Fruit fly (Drosophila melanogaster): ENCODE data around the gene Ror.

Gene Ror

dm6 chr2L:10220010-10220409, 31.6 kb upstream of the Ror start:
- TF ChIP-seq rn (GFP tag; IDR thresholded peaks at IDR 0.05) (no peak), CG4496 (GFP tag; IDR thresholded peaks at IDR 0.05) (no peak), CG8301 (tag; optimal IDR thresholded peaks at IDR 0.05) (no peak), CG14655 (GFP tag; optimal IDR thresholded peaks at IDR 0.05) (no peak), Pif1B (GFP tag; optimal IDR thresholded peaks at IDR 0.05) (no peak), Pif1A (GFP tag; optimal IDR thresholded peaks at IDR 0.05) (no peak), CG32121 (GFP tag; IDR thresholded peaks at IDR 0.05) (no peak)

dm6 chr2L:10220501-10221386, 30.9 kb upstream of the Ror start, which contains the start of the genes Npc1a and Prosalpha6:
Npc1a (minus strand) TSS chr2L:10221216.
Prosalpha6 (plus strand) TSS chr2L:10221351.
- TF ChIP-seq Snoo (tag; optimal IDR thresholded peaks at IDR 0.05) (no peak), CG15710 (tag; optimal IDR thresholded peaks at IDR 0.05) (peak; percentile 31)

dm6 chr2L:10221387-10221705, 30.3 kb upstream of the Ror start:
- no peak for TF ChIP-seq D1 (tag; optimal IDR thresholded peaks at IDR 0.05)
- TF ChIP-seq CG14655 (GFP tag; optimal IDR thresholded peaks at IDR 0.05): no peak
- TF ChIP-seq Snoo (tag; optimal IDR thresholded peaks at IDR 0.05): no peak
- no peak for TF ChIP-seq CG34367 (tag; optimal IDR thresholded peaks at IDR 0.05)
- TF ChIP-seq CG8301 (tag; optimal IDR thresholded peaks at IDR 0.05): no peak
- TF ChIP-seq CG9948 (tag; optimal IDR thresholded peaks at IDR 0.05): no peak
- no peak for TF ChIP-seq Pif1A (GFP tag; optimal IDR thresholded peaks at IDR 0.05)
- no peak for TF ChIP-seq CG32121 (GFP tag; IDR thresholded peaks at IDR 0.05)
- no peak for TF ChIP-seq rn (GFP tag; IDR thresholded peaks at IDR 0.05)
- no peak for TF ChIP-seq gl (tag; optimal IDR thresholded peaks at IDR 0.05)
- no peak for TF ChIP-seq fd96Ca (GFP tag; IDR thresholded peaks at IDR 0.05)
- TF ChIP-seq CG17806 (tag; optimal IDR thresholded peaks at IDR 0.05): no peak
- no peak for TF ChIP-seq CG12605 (GFP tag; IDR thresholded peaks at IDR 0.05)
- no peak for TF ChIP-seq EcR (GFP tag; optimal IDR thresholded peaks at IDR 0.05)
- no peak for TF ChIP-seq CG4496 (GFP tag; IDR thresholded peaks at IDR 0.05)
- TF ChIP-seq Ets98B (GFP tag; IDR thresholded peaks at IDR 0.05): no peak
- no peak for TF ChIP-seq CG13204 (GFP tag; optimal IDR thresholded peaks at IDR 0.05)
- TF ChIP-seq Pif1B (GFP tag; optimal IDR thresholded peaks at IDR 0.05): no peak
- TF ChIP-seq CG8159 (tag; optimal IDR thresholded peaks at IDR 0.05): no peak

dm6 chr2L:10222550-10223231, 29.0 kb upstream of the Ror start, which contains the start of gene Bcs1:
Bcs1 (plus strand) TSS chr2L:10222657.
- TF ChIP-seq CG34367 (tag; optimal IDR thresholded peaks at IDR 0.05) (no peak), CG8159 (tag; optimal IDR thresholded peaks at IDR 0.05) (no peak), EcR (GFP tag; optimal IDR thresholded peaks at IDR 0.05) (no peak), CG32121 (GFP tag; IDR thresholded peaks at IDR 0.05) (no peak), D1 (tag; optimal IDR thresholded peaks at IDR 0.05) (peak; percentile 25), Pif1A (GFP tag; optimal IDR thresholded peaks at IDR 0.05) (no peak)

DNA sequence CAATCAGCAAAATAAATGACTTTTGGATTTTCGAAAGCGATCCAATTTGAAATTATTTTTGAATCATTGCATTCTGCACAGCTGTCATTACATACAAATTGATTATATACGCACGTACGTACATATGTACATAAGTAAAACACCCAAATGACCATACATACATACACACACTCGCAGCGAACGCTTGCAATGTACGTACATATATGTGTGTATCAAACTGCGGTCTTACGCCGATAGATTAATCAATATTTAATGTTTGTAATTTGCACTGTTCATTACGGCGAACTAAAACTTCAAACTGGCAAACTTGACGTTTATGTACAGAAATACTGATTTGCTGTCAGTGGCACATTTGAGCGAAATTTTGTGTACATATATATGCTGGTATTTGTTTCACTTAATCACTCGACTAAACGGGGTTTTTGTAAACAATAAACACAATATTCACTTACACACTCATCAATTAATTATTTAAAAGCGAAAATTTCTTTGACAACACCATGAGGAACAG, 25.4 kb upstream of the Ror start:
- TF ChIP-seq CG14655 (GFP tag; optimal IDR thresholded peaks at IDR 0.05): no peak
- TF ChIP-seq CG4496 (GFP tag; IDR thresholded peaks at IDR 0.05): no peak
- no peak for TF ChIP-seq gl (tag; optimal IDR thresholded peaks at IDR 0.05)
- TF ChIP-seq CG13204 (GFP tag; optimal IDR thresholded peaks at IDR 0.05): no peak
- TF ChIP-seq CG9948 (tag; optimal IDR thresholded peaks at IDR 0.05): no peak
- no peak for TF ChIP-seq CG32121 (GFP tag; IDR thresholded peaks at IDR 0.05)
- TF ChIP-seq rn (GFP tag; IDR thresholded peaks at IDR 0.05): no peak
- no peak for TF ChIP-seq Ets98B (GFP tag; IDR thresholded peaks at IDR 0.05)
- no peak for TF ChIP-seq fd96Ca (GFP tag; IDR thresholded peaks at IDR 0.05)
- TF ChIP-seq Snoo (tag; optimal IDR thresholded peaks at IDR 0.05): no peak
- no peak for TF ChIP-seq CG12605 (GFP tag; IDR thresholded peaks at IDR 0.05)
- no peak for TF ChIP-seq CG34367 (tag; optimal IDR thresholded peaks at IDR 0.05)
- TF ChIP-seq CG8301 (tag; optimal IDR thresholded peaks at IDR 0.05): no peak
- no peak for TF ChIP-seq CG8159 (tag; optimal IDR thresholded peaks at IDR 0.05)
- TF ChIP-seq CG15710 (tag; optimal IDR thresholded peaks at IDR 0.05): no peak
- TF ChIP-seq CG17806 (tag; optimal IDR thresholded peaks at IDR 0.05): no peak
- no peak for TF ChIP-seq CG10348 (GFP tag; IDR thresholded peaks at IDR 0.05)

DNA sequence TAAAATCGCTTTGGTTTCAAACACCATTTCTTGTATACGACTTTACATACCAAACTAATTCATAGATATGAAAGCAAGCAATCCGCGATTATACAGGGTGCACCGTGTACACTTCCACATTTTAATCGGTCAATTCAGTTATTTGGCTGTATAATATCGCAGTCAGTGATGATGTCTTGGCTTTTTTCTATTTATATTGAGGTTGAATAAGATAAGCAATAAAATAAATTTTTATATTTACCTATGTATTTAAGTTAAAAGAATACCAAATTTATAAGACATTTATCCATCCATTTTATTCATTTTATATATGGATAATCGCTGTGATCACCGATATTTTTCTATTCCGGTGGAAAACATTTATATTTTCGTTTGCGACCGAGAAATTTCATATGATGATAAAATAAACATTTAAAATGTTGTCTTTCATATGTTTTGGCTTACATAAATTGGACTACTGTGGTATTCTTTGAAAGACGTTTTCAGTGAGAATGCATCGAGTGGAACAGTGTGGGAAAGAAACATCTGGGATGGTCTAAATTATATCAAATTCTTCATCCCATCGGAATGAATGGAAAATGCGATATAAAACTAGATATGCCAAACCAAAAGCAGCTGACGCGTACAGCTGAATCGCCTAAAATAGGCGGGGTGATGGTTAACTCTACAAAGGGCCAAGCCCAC, 24.8 kb upstream of the Ror start, which contains the start of gene CG5708:
TSS of gene CG5708 (minus strand) at position 85 of the 684 bp plus-strand sequence.
- TF ChIP-seq CG17806 (tag; optimal IDR thresholded peaks at IDR 0.05) (no peak), rn (GFP tag; IDR thresholded peaks at IDR 0.05) (no peak), CG15710 (tag; optimal IDR thresholded peaks at IDR 0.05) (peak; percentile 11), CG34367 (tag; optimal IDR thresholded peaks at IDR 0.05) (no peak), Snoo (tag; optimal IDR thresholded peaks at IDR 0.05) (no peak)

All from whole organism, pupa.